Worm (Caenorhabditis elegans): ENCODE data around the gene T04C9.3.
A peak's percentile ranks its signal among the peaks of the same experiment; 100 is the strongest.
"Not testable (repeated sequence)": the region's sequence is repeated elsewhere in the genome, so short reads cannot be mapped to it uniquely, and the experiment has no call there.

DNA sequence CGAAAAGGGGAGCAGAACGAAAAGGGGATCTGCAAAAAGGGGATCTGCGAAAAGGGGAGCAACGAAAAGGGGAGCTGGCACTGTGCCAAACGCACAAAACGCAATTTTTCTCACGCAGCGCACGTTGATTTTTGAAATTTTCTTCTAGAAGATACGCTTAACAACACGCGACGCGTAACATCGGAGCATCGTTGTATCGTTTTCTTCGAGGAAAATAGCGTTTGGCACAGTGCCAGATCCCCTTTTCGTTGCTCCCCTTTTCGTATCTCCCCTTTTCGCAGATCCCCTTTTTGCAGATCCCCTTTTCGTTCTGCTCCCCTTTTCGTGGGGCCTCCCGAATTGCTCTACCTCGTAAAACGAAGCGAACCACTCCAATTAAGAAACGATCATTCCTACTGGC lies 27.6 kb downstream of the T04C9.3 start:
- not testable (repeated sequence) for TF ChIP-seq F52B5.7 (tag; optimal IDR thresholded peaks at IDR 0.05); pha-4 (tag; optimal IDR thresholded peaks at IDR 0.05); unc-62 (GFP tag; optimal IDR thresholded peaks at IDR 0.05); egl-18 (GFP tag; IDR thresholded peaks at IDR 0.05); cebp-2 (GFP tag; IDR thresholded peaks at IDR 0.05); hmg-1.2 (GFP tag; IDR thresholded peaks at IDR 0.05); lsl-1 (GFP tag; optimal IDR thresholded peaks at IDR 0.05); nhr-120 (GFP tag; IDR thresholded peaks at IDR 0.05); ZK185.1 (tag; optimal IDR thresholded peaks at IDR 0.05; ENCODE audit: poor library complexity, severe bottlenecking)
- 0 out of 2 replicates have a peak, but pooled peaks have one; percentile 13 for TF ChIP-seq ekl-4 (GFP tag; IDR thresholded peaks at IDR 0.05)

Data from whole organism, young adult.